Worm (Caenorhabditis elegans): ENCODE measurements around the gene srg-50.

The srg-50 gene

DNA sequence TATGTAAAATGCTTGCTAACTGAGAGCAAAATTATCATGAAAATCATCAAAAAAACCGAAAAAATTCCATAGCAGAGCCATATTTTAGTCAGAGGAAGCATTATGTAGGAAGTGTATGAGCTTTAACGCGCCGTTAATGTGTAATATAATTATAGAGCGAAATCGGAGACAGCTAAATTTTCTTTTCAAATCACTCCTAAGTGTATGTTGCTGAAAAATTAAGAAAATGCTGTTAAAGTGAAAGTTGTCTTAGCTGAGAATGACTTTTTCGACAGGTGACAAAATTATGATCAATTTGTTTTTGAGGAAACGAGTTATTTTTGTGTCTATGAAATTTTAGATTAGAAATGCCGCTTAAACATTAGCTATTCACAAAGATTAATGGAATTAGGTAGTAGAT, at the start of gene srg-50:
TSS of gene srg-50 (minus strand) at position 101 of the 400 bp plus-strand sequence.
- TF ChIP-seq unc-62 (GFP tag; optimal IDR thresholded peaks at IDR 0.05) = no peak

DNA sequence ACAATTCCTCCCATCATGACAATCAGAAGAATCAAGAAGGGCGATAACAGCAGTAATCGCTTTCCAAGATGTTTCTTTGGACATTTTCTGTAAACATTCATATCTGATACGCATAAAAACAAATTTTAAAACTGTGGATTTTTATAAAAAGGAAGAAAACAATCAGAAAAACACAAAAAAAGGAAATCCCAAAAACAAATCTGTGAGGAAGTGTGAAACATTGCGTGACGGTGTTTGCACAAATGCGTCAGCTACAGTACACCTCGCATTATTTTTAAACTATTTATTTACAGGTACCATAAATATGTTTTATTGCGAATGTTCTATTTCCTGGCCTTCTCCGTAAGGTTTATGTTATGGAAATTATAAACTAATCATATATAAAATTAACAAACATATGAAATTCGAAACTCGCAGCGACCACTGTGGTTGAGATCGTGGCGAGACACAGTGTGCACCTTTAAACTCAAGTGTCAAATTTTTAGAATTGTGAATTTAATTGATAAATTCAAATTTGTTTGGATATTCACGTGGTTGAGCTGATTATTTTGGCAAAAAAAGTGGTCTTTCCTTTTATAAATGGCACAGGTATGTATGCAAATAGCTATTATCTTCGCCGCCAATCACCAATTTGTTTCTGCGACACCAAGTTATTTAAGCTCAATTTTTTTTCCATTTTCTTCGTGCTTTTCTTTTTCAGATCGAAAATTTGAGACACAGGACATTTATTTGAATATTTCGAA, 46.5 kb upstream of the srg-50 start, which contains the start of the genes C34D4.10 and str-48:
TSS of gene C34D4.10 (minus strand) at position 101 of the 743 bp plus-strand sequence.
TSS of gene str-48 (plus strand) at position 693 of the 743 bp plus-strand sequence.
- no peak for TF ChIP-seq unc-62 (GFP tag; optimal IDR thresholded peaks at IDR 0.05)

DNA sequence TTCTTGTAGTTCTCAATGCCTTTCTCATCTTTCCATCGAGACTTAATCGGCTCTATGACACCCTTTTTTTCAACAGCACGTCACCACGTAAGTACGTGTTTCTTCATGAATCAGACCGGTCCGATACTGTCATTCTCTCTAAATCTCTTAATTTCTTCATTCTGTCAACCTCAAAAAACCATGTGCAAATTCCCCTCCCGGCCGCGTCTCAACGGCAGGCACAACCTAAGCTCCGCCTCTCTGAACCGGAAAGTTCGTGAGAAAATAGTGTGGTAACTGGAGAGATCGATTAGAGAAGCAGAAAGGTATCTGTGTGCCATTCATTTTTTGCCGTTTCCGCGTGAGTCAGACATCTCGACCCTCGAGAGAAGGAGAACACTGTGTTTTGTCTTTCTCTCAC, 39.6 kb upstream of the srg-50 start, which contains the start of gene nas-8:
TSS of gene nas-8 (plus strand) at position 301 of the 400 bp plus-strand sequence.
- TF ChIP-seq unc-62 (GFP tag; optimal IDR thresholded peaks at IDR 0.05) = no peak

DNA sequence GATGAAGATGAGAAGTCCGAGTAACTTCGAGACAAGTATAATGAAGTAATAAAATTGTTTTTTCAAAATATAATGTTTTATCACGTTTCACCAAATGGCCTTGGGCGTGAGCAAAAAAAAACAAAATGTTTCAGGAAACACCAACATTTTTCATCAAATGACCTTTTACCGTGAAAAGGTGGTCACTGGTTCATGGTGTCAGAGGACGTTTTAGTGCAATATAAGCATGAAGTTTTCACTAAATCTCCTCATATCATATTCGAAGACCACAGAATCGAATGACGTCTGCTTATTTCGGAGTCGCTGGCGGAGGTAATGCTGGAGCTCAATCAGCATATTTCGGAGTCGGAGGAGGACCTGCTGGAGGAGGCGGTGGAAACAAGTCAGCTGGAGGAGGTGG, 36.4 kb upstream of the srg-50 start, which contains the start of the genes ZC477.7 and ssq-3:
TSS of gene ZC477.7 (minus strand) at position 101 of the 400 bp plus-strand sequence.
TSS of gene ssq-3 (plus strand) at position 251 of the 400 bp plus-strand sequence.
- no peak for TF ChIP-seq unc-62 (GFP tag; optimal IDR thresholded peaks at IDR 0.05)

DNA sequence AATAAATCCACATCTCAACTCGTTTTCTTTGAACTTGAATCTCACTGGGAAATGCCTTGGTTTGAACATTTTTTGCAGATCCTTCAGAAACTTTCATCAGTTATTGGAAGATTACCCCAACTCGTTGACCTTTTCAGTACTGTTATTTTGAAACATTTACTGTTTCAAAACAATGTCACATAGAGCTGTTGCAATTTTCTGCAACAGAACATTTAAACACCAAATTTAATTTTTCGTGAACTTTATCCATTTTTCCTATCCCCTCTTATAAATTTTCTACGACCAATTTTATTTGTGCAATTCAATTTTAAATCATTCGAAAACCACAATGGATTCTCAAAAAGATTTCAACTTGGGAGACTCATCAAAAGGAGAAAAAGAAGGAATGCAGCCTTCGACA, 32.9 kb upstream of the srg-50 start, which contains the start of gene ZC477.2:
TSS of gene ZC477.2 (plus strand) at position 301 of the 400 bp plus-strand sequence.
- no peak for TF ChIP-seq unc-62 (GFP tag; optimal IDR thresholded peaks at IDR 0.05)

DNA sequence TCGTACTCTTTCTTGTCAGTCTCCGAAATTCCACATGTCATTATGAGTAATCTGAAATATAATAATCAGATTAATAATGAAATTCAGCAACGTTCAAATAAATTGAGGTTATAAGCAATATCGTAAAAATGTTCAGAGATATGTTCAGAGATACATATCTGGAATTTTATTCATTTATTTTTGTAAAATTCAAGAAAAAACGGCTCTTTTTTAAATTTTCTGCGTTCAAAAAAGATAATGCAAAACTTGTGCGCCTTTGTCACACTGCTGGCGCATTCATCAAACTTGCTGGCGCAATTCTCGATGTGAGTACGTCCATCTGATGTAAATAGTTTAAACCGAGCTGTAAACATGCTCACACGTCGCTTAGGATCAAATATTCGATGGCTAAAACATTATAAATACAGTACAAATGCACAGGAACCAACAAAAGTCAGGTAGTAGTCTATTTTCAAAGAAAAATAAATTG, 28.3 kb upstream of the srg-50 start, which contains the start of the genes rde-8 and ZC477.3:
TSS of gene rde-8 (minus strand) at position 51 of the 469 bp plus-strand sequence.
TSS of gene ZC477.3 (plus strand) at position 282 of the 469 bp plus-strand sequence.
- no peak for TF ChIP-seq unc-62 (GFP tag; optimal IDR thresholded peaks at IDR 0.05)

DNA sequence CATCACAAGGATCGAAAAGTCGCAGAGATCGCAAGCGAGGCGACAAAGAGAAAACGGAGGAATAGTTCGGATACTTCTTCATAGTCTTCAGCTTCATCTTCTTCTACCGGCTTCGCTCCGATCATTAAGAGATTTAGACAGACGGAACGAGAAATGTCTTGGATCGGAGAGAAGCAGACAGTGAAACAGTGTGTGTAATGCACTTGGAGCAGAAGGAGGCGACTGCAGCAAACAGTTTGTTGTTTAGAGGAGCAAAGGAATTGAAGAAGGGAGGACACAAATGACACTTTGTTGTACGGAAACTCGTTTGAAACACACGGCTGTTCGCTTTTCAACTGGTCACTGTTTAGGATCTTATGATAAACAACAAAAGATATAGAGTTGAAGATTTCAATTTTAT, 24.4 kb upstream of the srg-50 start:
- TF ChIP-seq unc-62 (GFP tag; optimal IDR thresholded peaks at IDR 0.05) = no peak

DNA sequence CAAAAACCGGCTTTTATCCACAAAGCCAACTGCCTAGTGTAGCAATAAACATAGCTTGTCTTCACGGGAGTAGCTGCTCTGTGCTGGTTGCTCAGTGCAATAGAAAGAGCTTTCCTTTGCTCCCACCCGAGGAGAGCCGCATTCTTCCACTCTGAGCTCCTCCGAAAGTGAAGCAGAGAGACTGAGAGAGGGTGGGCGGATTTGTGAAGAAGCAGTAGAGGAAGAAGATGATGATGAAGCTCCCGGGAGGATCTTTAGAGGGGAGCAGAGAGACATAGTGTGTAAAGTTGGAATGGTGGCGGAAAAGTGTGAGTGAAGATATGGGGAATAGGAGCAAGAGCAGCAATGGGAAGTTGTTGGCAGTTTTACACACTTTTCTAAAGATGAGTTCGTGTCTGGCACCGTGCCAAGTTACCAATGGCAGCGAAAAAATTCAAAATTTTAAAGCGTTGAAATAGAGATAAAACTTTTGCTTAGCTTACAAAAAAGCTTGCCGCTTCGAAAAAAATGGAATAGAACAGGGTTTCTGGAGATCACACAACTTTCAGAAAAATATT, 23.6 kb upstream of the srg-50 start, which contains the start of gene ZC477.4:
TSS of gene ZC477.4 (minus strand) at position 276 of the 557 bp plus-strand sequence.
- TF ChIP-seq unc-62 (GFP tag; optimal IDR thresholded peaks at IDR 0.05) = no peak

DNA sequence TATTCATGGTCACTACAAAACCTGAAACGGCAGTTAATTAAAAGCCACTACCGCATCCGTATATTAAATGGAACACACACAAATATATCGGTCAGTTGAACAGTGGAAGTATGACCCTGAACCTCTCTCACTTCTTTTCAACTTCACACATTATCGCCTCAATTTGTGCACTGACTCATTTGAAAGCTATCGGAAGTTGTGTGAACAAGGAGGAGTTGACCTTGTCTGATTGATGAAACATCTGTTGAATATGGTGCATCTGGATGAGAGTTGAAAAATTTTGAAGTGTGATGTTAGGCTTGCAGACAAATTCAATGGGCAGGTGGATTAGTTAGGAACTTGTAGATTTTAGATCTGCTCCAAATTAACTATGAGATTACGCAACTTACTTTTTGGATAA, 22.5 kb upstream of the srg-50 start:
- TF ChIP-seq unc-62 (GFP tag; optimal IDR thresholded peaks at IDR 0.05) = no peak

DNA sequence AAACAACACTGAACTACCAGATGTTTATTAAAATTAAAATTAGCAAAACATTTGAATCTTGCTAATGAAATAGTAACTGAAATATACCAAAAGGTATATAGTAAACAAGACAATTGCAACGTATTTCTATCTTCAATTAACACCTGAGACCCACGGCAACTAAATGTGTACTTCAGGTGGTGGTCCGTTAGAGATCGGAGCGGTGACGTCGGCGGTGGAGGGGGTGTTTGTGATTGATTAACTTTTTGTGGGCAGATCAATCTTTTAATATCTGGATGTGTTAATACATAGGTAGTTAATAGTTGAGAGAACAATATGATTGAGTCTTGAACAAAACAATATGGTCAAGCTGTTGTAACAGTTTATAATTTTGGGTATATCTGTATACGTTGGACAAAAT, 21.1 kb upstream of the srg-50 start:
- no peak for TF ChIP-seq unc-62 (GFP tag; optimal IDR thresholded peaks at IDR 0.05)

DNA sequence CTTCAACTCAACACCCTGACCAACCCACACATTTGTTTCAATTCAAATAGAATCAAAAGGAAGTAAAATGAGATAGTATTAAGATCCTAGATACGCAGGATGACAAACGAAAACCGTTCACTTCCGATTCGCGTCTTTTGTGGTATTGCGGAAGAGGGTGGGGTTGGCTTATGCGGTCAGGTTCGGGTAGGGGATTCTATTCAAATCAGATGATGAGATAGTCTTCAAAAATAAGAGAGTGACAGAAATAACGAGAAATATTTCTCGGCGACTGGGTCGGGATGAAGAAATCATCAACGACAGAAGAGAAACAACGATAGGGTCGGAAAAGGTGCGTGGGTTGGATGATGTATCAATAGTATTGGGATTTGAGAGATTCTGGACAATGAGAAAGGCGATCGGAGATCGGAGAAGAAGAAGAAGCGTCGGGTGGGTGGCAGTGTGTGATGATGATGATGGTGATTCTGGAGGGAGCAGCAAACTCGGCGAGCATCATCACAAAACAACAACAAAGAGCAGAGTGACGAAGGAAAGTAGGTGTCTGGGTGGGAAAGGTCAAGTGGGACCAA, 20.5 kb upstream of the srg-50 start:
- TF ChIP-seq unc-62 (GFP tag; optimal IDR thresholded peaks at IDR 0.05) = no peak

DNA sequence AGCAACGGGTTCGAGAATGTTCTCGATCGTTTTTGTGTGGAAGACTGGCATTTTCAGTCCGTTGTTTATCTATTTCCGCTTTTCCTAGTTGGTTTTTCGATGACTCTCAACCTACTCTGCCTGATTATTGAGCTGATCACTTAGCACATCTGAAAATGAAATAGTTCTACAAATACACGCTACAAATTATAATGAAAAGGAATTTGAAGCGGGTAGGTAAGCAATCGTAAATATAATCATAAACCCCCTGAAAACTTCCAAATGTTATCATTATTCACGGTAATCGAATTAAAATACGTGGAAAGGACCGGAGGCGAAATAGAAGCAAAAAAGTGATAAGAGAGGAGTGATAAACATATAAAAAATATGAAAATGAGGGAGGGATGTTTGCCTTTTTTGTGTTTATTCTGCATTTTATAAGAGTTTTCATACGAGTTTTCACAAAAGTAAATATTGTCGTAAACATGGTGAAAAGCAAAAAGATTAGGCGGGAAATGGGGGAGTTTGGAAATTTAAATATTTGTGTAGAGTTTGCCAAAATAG, 19.3 kb upstream of the srg-50 start, which contains the start of gene deb-1:
TSS of gene deb-1 (minus strand) at position 51 of the 543 bp plus-strand sequence.
- no peak for TF ChIP-seq unc-62 (GFP tag; optimal IDR thresholded peaks at IDR 0.05)

DNA sequence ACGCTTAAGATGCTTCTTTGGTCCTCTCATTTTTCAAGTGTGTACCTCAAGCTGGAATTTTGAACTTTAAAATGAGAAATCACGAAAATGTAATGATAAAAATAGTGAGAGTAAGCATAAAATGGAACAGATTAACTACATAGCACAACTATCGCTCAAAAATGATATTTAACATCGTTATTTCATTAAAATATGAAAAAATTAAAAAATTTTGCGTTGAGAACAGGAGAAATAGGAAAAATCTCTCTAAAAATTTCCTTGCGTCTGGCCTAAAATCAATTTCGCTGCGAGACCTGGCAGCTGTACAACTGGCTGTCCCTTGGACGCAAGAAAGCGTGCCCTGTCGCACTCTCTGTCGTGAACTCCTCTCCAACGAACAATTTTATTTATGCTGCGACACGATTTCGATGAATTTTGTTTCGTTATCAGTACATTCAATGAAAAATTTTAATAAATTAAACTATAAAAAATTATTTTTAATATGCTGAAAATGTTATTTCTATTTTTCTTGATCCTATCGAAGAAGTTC, 9.7 kb upstream of the srg-50 start, which contains the start of gene rps-4:
TSS of gene rps-4 (minus strand) at position 51 of the 529 bp plus-strand sequence.
- no peak for TF ChIP-seq unc-62 (GFP tag; optimal IDR thresholded peaks at IDR 0.05)

DNA sequence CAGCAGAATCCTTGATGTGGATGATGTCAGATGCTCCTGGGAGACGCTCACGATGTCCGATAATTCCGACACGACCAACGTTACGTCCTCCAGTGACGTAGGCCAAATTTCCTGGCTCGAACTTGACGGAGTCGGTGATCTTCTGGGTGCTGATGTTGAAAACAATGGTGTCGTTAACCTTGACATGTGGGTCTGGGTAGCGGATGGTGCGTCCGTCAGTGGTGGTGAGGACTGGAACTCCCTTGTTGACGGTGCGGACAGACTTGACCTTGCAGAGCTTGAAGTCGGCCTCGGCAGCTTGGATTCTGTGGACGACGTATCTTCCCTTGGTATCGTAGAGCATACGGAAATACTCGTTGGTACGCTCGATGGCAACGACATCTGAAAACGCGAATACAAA, 9.0 kb upstream of the srg-50 start:
- TF ChIP-seq unc-62 (GFP tag; optimal IDR thresholded peaks at IDR 0.05) = no peak

DNA sequence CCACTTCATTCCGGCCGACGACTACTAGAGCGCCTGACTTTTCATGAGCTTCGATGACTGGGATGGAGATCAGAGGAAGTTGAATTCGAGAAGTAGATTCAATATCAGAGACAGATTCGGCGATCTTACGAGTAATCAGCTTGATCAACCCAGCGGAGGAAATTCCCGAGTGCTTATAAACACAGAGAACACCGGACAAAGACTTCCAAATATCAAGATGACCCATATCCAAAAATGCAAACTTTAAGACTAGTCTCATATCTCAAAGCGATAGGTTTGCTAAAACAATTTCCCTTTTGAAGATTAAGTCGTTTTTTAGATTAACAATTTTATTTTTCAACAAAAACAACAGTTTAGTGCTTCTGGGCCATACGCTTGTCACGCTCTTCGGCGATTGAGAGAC, 8.4 kb upstream of the srg-50 start, which contains the start of gene Y43B11AR.3:
TSS of gene Y43B11AR.3 (minus strand) at position 335 of the 403 bp plus-strand sequence.
- no peak for TF ChIP-seq unc-62 (GFP tag; optimal IDR thresholded peaks at IDR 0.05)
